Worm (Caenorhabditis elegans) whole organism, late embryonic: ENCODE data around the gene T01D3.3.

ENCODE experiments used
- F13H6.1 ChIP-seq: sonication (generic microtip); optimal IDR thresholded peaks from 2 replicates; lab custom pipeline; 2016; ENCODE audit warnings: missing genetic modification characterization, missing compliant biosample characterization
- K02D7.2 ChIP-seq: sonication (generic microtip); optimal IDR thresholded peaks from 2 replicates; lab custom pipeline; 2017; ENCODE audit warnings: mild to moderate bottlenecking, missing genetic modification characterization, missing compliant biosample characterization
- K09A11.1 ChIP-seq: sonication (generic microtip); optimal IDR thresholded peaks from 2 replicates; lab custom pipeline; 2017; ENCODE audit warnings: antibody characterized with exemption, mild to moderate bottlenecking, missing genetic modification characterization, missing compliant biosample characterization; ENCODE audit not compliant: insufficient read depth
- Y22D7AL.16 ChIP-seq: sonication (generic microtip); optimal IDR thresholded peaks from 2 replicates; lab custom pipeline; 2016; ENCODE audit warnings: missing genetic modification characterization, missing compliant biosample characterization
- ceh-18 ChIP-seq: sonication (generic microtip); optimal IDR thresholded peaks from 2 replicates; lab custom pipeline; 2016; ENCODE audit warnings: missing genetic modification characterization, missing compliant biosample characterization
- ceh-19 ChIP-seq: fragments of 200-800 bp; sonication (Bioruptor generic); optimal IDR thresholded peaks from 2 replicates; lab custom pipeline; 2018; ENCODE audit warnings: mild to moderate bottlenecking, missing genetic modification characterization, missing compliant biosample characterization
- ceh-2 ChIP-seq: sonication (generic microtip); optimal IDR thresholded peaks from 2 replicates; lab custom pipeline; 2016; ENCODE audit warnings: missing genotype, missing genetic modification characterization, missing compliant biosample characterization
- ceh-24 ChIP-seq: sonication (generic microtip); optimal IDR thresholded peaks from 2 replicates; lab custom pipeline; 2016; ENCODE audit warnings: mild to moderate bottlenecking, missing genetic modification characterization, missing compliant biosample characterization
- ceh-48 ChIP-seq: sonication (generic microtip); optimal IDR thresholded peaks from 2 replicates; lab custom pipeline; 2016; ENCODE audit warnings: missing genetic modification characterization, inconsistent platforms, missing compliant biosample characterization
- ceh-9 ChIP-seq: sonication (generic microtip); optimal IDR thresholded peaks from 2 replicates; lab custom pipeline; 2016; ENCODE audit warnings: mild to moderate bottlenecking, missing genetic modification characterization, inconsistent platforms, missing compliant biosample characterization
- che-1 ChIP-seq: sonication (generic microtip); optimal IDR thresholded peaks from 2 replicates; lab custom pipeline; 2016; ENCODE audit warnings: mild to moderate bottlenecking, missing genetic modification characterization, missing compliant biosample characterization
- dmd-4 ChIP-seq: sonication (generic microtip); optimal IDR thresholded peaks from 2 replicates; lab custom pipeline; 2016; ENCODE audit warnings: borderline replicate concordance, missing genetic modification characterization, missing compliant biosample characterization
- elt-2 ChIP-seq: sonication (generic microtip); optimal IDR thresholded peaks from 2 replicates; lab custom pipeline; 2016; ENCODE audit warnings: missing genetic modification reagents, missing genetic modification characterization, missing compliant biosample characterization
- elt-4 ChIP-seq: sonication (generic microtip); optimal IDR thresholded peaks from 2 replicates; lab custom pipeline; 2016; ENCODE audit warnings: missing genetic modification characterization, missing compliant biosample characterization
- ets-4 ChIP-seq: sonication (generic microtip); optimal IDR thresholded peaks from 2 replicates; lab custom pipeline; 2016; ENCODE audit warnings: missing genetic modification characterization, missing compliant biosample characterization
- fax-1 ChIP-seq: sonication (generic microtip); optimal IDR thresholded peaks from 2 replicates; lab custom pipeline; 2016; ENCODE audit warnings: missing genotype, missing genetic modification characterization, missing compliant biosample characterization
- fkh-10 ChIP-seq: fragments of 150-350 bp; optimal IDR thresholded peaks from 2 replicates; lab custom pipeline; 2014; ENCODE audit warnings: missing biosample characterization, missing genetic modification reagents, missing genetic modification characterization
- fkh-6 ChIP-seq: sonication (generic microtip); optimal IDR thresholded peaks from 2 replicates; lab custom pipeline; 2016; ENCODE audit warnings: missing genetic modification characterization, missing compliant biosample characterization
- gmeb-2 ChIP-seq: sonication (generic microtip); optimal IDR thresholded peaks from 2 replicates; lab custom pipeline; 2016; ENCODE audit warnings: missing genetic modification characterization, inconsistent platforms, missing compliant biosample characterization
- hlh-13 ChIP-seq: fragments of 200-800 bp; sonication (Bioruptor generic); optimal IDR thresholded peaks from 2 replicates; lab custom pipeline; 2018; ENCODE audit warnings: mild to moderate bottlenecking, missing genetic modification characterization, missing compliant biosample characterization
- hlh-15 ChIP-seq: sonication (generic microtip); optimal IDR thresholded peaks from 2 replicates; lab custom pipeline; 2016; ENCODE audit warnings: missing genetic modification characterization, missing compliant biosample characterization
- hlh-6 ChIP-seq: sonication (generic microtip); optimal IDR thresholded peaks from 2 replicates; lab custom pipeline; 2016; ENCODE audit warnings: missing genotype, missing genetic modification characterization, missing compliant biosample characterization
- hlh-8 ChIP-seq: sonication (generic microtip); optimal IDR thresholded peaks from 2 replicates; lab custom pipeline; 2016; ENCODE audit warnings: missing genotype, missing genetic modification characterization, missing compliant biosample characterization
- lim-6 ChIP-seq: sonication (generic microtip); optimal IDR thresholded peaks from 2 replicates; lab custom pipeline; 2016; ENCODE audit warnings: missing genetic modification characterization, missing compliant biosample characterization
- madf-2 ChIP-seq: sonication (generic microtip); optimal IDR thresholded peaks from 2 replicates; lab custom pipeline; 2017; ENCODE audit warnings: missing genetic modification characterization, missing compliant biosample characterization
- nhr-232 ChIP-seq: sonication (generic microtip); optimal IDR thresholded peaks from 2 replicates; lab custom pipeline; 2016; ENCODE audit warnings: missing genetic modification characterization, missing compliant biosample characterization
- npax-4 ChIP-seq: sonication (generic microtip); optimal IDR thresholded peaks from 2 replicates; lab custom pipeline; 2016; ENCODE audit warnings: missing genetic modification characterization, missing compliant biosample characterization
- odd-2 ChIP-seq: sonication (generic microtip); optimal IDR thresholded peaks from 2 replicates; lab custom pipeline; 2017; ENCODE audit warnings: antibody characterized with exemption, mild to moderate bottlenecking, missing genetic modification characterization, missing compliant biosample characterization
- pag-3 ChIP-seq: sonication (generic microtip); optimal IDR thresholded peaks from 2 replicates; lab custom pipeline; 2016; ENCODE audit warnings: missing compliant biosample characterization, missing genetic modification characterization, borderline replicate concordance
- pha-4 ChIP-seq: fragments of 150-350 bp; optimal IDR thresholded peaks from 2 replicates; lab custom pipeline; 2018; ENCODE audit warnings: missing biosample characterization, missing genetic modification reagents, missing genetic modification characterization
- pros-1 ChIP-seq: fragments of 150-350 bp; optimal IDR thresholded peaks from 2 replicates; lab custom pipeline; 2014; ENCODE audit warnings: missing biosample characterization, missing genetic modification reagents, missing genetic modification characterization
- rnt-1 ChIP-seq: sonication (generic microtip); optimal IDR thresholded peaks from 2 replicates; lab custom pipeline; 2016; ENCODE audit warnings: missing genetic modification characterization, missing compliant biosample characterization
- sdc-2 ChIP-seq: sonication (generic microtip); optimal IDR thresholded peaks from 2 replicates; lab custom pipeline; 2016; ENCODE audit warnings: missing genotype, missing genetic modification characterization, missing compliant biosample characterization
- sox-2 ChIP-seq: fragments of 200-800 bp; sonication (Bioruptor generic); IDR thresholded peaks from 2 replicates; pipeline ENCODE4 v1.3.6; 2022; ENCODE audit warnings: missing genetic modification reagents, missing genetic modification characterization, missing compliant biosample characterization
- sox-4 ChIP-seq: sonication (generic microtip); optimal IDR thresholded peaks from 2 replicates; lab custom pipeline; 2017; ENCODE audit warnings: mild to moderate bottlenecking, missing genetic modification characterization, inconsistent platforms, missing compliant biosample characterization
- syd-9 ChIP-seq: sonication (generic microtip); optimal IDR thresholded peaks from 2 replicates; lab custom pipeline; 2016; ENCODE audit warnings: mild to moderate bottlenecking, missing genetic modification characterization, moderate library complexity, missing compliant biosample characterization
- tbx-7 ChIP-seq: sonication (generic microtip); optimal IDR thresholded peaks from 2 replicates; lab custom pipeline; 2016; ENCODE audit warnings: missing genotype, missing genetic modification characterization, missing compliant biosample characterization
- unc-55 ChIP-seq: sonication (generic microtip); optimal IDR thresholded peaks from 2 replicates; lab custom pipeline; 2017; ENCODE audit warnings: missing biosample characterization, missing genetic modification reagents, missing genetic modification characterization
- unc-86 ChIP-seq: sonication (generic microtip); optimal IDR thresholded peaks from 2 replicates; lab custom pipeline; 2016; ENCODE audit warnings: missing genetic modification characterization, missing compliant biosample characterization

Gene T01D3.3

ce11 chrV:13665089-13665488, 39.0 kb upstream of the T01D3.3 start, which contains the start of gene rde-12:
rde-12 (plus strand) TSS chrV:13665389.
- TF ChIP-seq sox-4 (tag; lab: Kevin White, UChicago) (no peak), elt-2 (tag; lab: Kevin White, UChicago) (no peak), hlh-6 (tag; lab: Kevin White, UChicago) (no peak), K09A11.1 (no peak), K02D7.2 (tag; lab: Kevin White, UChicago) (no peak), ceh-18 (tag; lab: Kevin White, UChicago) (no peak), sox-2 (GFP tag; lab: Robert Waterston, UW) (no peak), tbx-7 (tag; lab: Kevin White, UChicago) (no peak), Y22D7AL.16 (tag; lab: Kevin White, UChicago) (no peak), pha-4 (tag; lab: Kevin White, UChicago) (no peak), che-1 (tag; lab: Kevin White, UChicago) (no peak)
- TF ChIP-seq, all 69 proteins: peak for 0

ce11 chrV:13666460-13666859, 37.6 kb upstream of the T01D3.3 start:
- TF ChIP-seq fax-1 (tag; lab: Kevin White, UChicago): no peak
- TF ChIP-seq fkh-6 (tag; lab: Kevin White, UChicago): no peak
- no peak for TF ChIP-seq odd-2
- no peak for TF ChIP-seq K02D7.2 (tag; lab: Kevin White, UChicago)
- no peak for TF ChIP-seq gmeb-2 (tag; lab: Kevin White, UChicago)
- TF ChIP-seq hlh-15: no peak
- no peak for TF ChIP-seq syd-9 (tag; lab: Kevin White, UChicago)
- no peak for TF ChIP-seq unc-55 (GFP tag; lab: Kevin White, UChicago)

- TF ChIP-seq dmd-4 (tag; lab: Kevin White, UChicago) (no peak), ceh-19 (no peak), hlh-13 (no peak), pros-1 (tag; lab: Kevin White, UChicago) (no peak), hlh-6 (tag; lab: Kevin White, UChicago) (no peak)
Observed at ce11 chrV:13668337-13668736, 35.7 kb upstream of the T01D3.3 start.

- no peak for TF ChIP-seq tbx-7 (tag; lab: Kevin White, UChicago)
- TF ChIP-seq hlh-8: no peak
- no peak for TF ChIP-seq madf-2
- no peak for TF ChIP-seq nhr-232 (tag; lab: Kevin White, UChicago)
- TF ChIP-seq F13H6.1: no peak
- no peak for TF ChIP-seq ceh-24 (tag; lab: Kevin White, UChicago)
- no peak for TF ChIP-seq ets-4 (tag; lab: Kevin White, UChicago)
- TF ChIP-seq ceh-2 (tag; lab: Kevin White, UChicago): no peak
- TF ChIP-seq ceh-48 (tag; lab: Kevin White, UChicago): no peak
- no peak for TF ChIP-seq pha-4 (tag; lab: Kevin White, UChicago)
- no peak for TF ChIP-seq unc-86 (tag; lab: Kevin White, UChicago)
- TF ChIP-seq pag-3 (tag; lab: Kevin White, UChicago): no peak
- TF ChIP-seq, all 69 proteins: peak for 0
Observed at ce11 chrV:13669170-13669569, 34.9 kb upstream of the T01D3.3 start.

ce11 chrV:13671911-13672639, 32.0 kb upstream of the T01D3.3 start, which contains the start of the genes mip-2 and F58G11.4:
mip-2 (minus strand) TSS chrV:13671958.
F58G11.4 (plus strand) TSS chrV:13672589.
- TF ChIP-seq sdc-2 (tag; lab: Kevin White, UChicago) (no peak), npax-4 (tag; lab: Kevin White, UChicago) (no peak), elt-4 (tag; lab: Kevin White, UChicago) (no peak), fkh-10 (GFP tag; lab: Kevin White, UChicago) (no peak), ceh-9 (tag; lab: Kevin White, UChicago) (no peak), madf-2 (no peak), nhr-232 (tag; lab: Kevin White, UChicago) (no peak), rnt-1 (tag; lab: Kevin White, UChicago) (no peak), ceh-24 (tag; lab: Kevin White, UChicago) (no peak), lim-6 (tag; lab: Kevin White, UChicago) (no peak), pag-3 (tag; lab: Kevin White, UChicago) (no peak)
